Worm (Caenorhabditis elegans) whole organism, L4 larva: Measurements from ENCODE around the gene nspb-4.
"Not testable (repeated sequence)": the region's sequence is repeated elsewhere in the genome, so short reads cannot be mapped to it uniquely, and the experiment has no call there.

Experiments used
- F49E8.2 ChIP-seq: sonication (generic microtip); optimal IDR thresholded peaks from 2 replicates; lab custom pipeline; 2016; ENCODE audit warnings: missing compliant biosample characterization, mild to moderate bottlenecking, missing genetic modification characterization, borderline replicate concordance
- Y48G9A.11 ChIP-seq: fragments of 200-800 bp; sonication (Bioruptor generic); IDR thresholded peaks from 2 replicates; pipeline ENCODE4 v1.3.6; 2022; ENCODE audit warnings: missing genetic modification reagents, missing genetic modification characterization, missing compliant biosample characterization
- ZK546.5 ChIP-seq, 2 experiments: sonication (generic microtip); optimal IDR thresholded peaks; 2 replicates each; lab custom pipeline; 2017; ENCODE audit warnings: missing biosample characterization in 2 of 2, missing genetic modification characterization in 2 of 2
- ama-1 ChIP-seq: fragments of 150-350 bp; optimal IDR thresholded peaks from 2 replicates; lab custom pipeline; 2014; ENCODE audit warnings: inconsistent platforms, mixed read lengths
- ceh-20 ChIP-seq: fragments of 200-800 bp; sonication (Bioruptor generic); IDR thresholded peaks from 2 replicates; pipeline ENCODE4 v1.3.6; 2022; ENCODE audit warnings: missing genetic modification reagents, missing genetic modification characterization, missing compliant biosample characterization
- ceh-32 ChIP-seq: sonication (generic microtip); optimal IDR thresholded peaks from 2 replicates; lab custom pipeline; 2016; ENCODE audit warnings: mild to moderate bottlenecking, missing genetic modification characterization, missing compliant biosample characterization; ENCODE audit not compliant: poor library complexity
- daf-16 ChIP-seq, 3 experiments: sonication (generic microtip); optimal IDR thresholded peaks; 2 replicates each; lab custom pipeline; 2016 to 2017; ENCODE audit warnings: missing genetic modification characterization in 3 of 3, missing genetic modification reagents in 3 of 3, mild to moderate bottlenecking in 2 of 3, missing compliant biosample characterization in 2 of 3, missing biosample characterization in 1 of 3, moderate library complexity in 1 of 3
- daf-8 ChIP-seq: fragments of 200-800 bp; sonication (Bioruptor generic); IDR thresholded peaks from 2 replicates; pipeline ENCODE4 v1.3.6; 2022; ENCODE audit warnings: missing genetic modification characterization, missing compliant biosample characterization
- dmd-6 ChIP-seq: fragments of 200-800 bp; sonication (Bioruptor generic); IDR thresholded peaks from 2 replicates; pipeline ENCODE4 v1.3.6; 2022; ENCODE audit warnings: missing genetic modification reagents, missing genetic modification characterization, missing compliant biosample characterization
- dmd-8 ChIP-seq: fragments of 200-800 bp; sonication (Bioruptor generic); IDR thresholded peaks from 2 replicates; pipeline ENCODE4 v1.3.6; 2022; ENCODE audit warnings: missing genetic modification characterization, missing compliant biosample characterization
- dpl-1 ChIP-seq: fragments of 150-350 bp; optimal IDR thresholded peaks from 2 replicates; lab custom pipeline; 2014; ENCODE audit warnings: missing biosample characterization, missing genetic modification reagents, missing genetic modification characterization
- fos-1 ChIP-seq: fragments of 150-350 bp; optimal IDR thresholded peaks from 2 replicates; lab custom pipeline; 2014; ENCODE audit warnings: missing biosample characterization, missing genetic modification characterization
- hlh-30 ChIP-seq: sonication (generic microtip); optimal IDR thresholded peaks from 2 replicates; lab custom pipeline; 2017; ENCODE audit warnings: antibody characterized with exemption, mild to moderate bottlenecking, missing genetic modification characterization, missing compliant biosample characterization; ENCODE audit not compliant: insufficient read depth
- lin-38 ChIP-seq: fragments of 200-800 bp; sonication (Bioruptor generic); IDR thresholded peaks from 2 replicates; pipeline ENCODE4 v1.3.6; 2022; ENCODE audit warnings: missing genetic modification reagents, missing genetic modification characterization, missing compliant biosample characterization
- lin-39 ChIP-seq: fragments of 150-350 bp; optimal IDR thresholded peaks from 2 replicates; lab custom pipeline; 2014; ENCODE audit warnings: missing biosample characterization, missing genetic modification reagents, missing genetic modification characterization
- lsy-2 ChIP-seq, 2 experiments: fragments of 150-350 bp in 1 of 2; sonication (generic microtip) in 1 of 2; optimal IDR thresholded peaks; 2 replicates each; lab custom pipeline; 2014 to 2017; ENCODE audit warnings: missing biosample characterization in 2 of 2, missing genetic modification characterization in 2 of 2
- mxl-2 ChIP-seq: fragments of 200-800 bp; sonication (Bioruptor generic); conservative IDR thresholded peaks from 2 replicates; pipeline ENCODE4 v1.3.6; 2022; ENCODE audit warnings: missing genetic modification reagents, missing genetic modification characterization, missing compliant biosample characterization
- nhr-10 ChIP-seq: fragments of 150-350 bp; optimal IDR thresholded peaks from 2 replicates; lab custom pipeline; 2014; ENCODE audit warnings: missing biosample characterization, missing genetic modification characterization
- nhr-237 ChIP-seq: sonication (generic microtip); optimal IDR thresholded peaks from 2 replicates; lab custom pipeline; 2017; ENCODE audit warnings: missing biosample characterization, missing genetic modification characterization
- nhr-28 ChIP-seq: fragments of 150-350 bp; optimal IDR thresholded peaks from 2 replicates; lab custom pipeline; 2014; ENCODE audit warnings: missing biosample characterization, missing genetic modification characterization
- nhr-42 ChIP-seq: fragments of 200-800 bp; sonication (Bioruptor generic); IDR thresholded peaks from 2 replicates; pipeline ENCODE4 v1.3.6; 2022; ENCODE audit warnings: missing genetic modification characterization, missing compliant biosample characterization
- nhr-6 ChIP-seq: fragments of 150-350 bp; optimal IDR thresholded peaks from 2 replicates; lab custom pipeline; 2014; ENCODE audit warnings: missing biosample characterization, missing genetic modification characterization
- nhr-76 ChIP-seq: fragments of 150-350 bp; optimal IDR thresholded peaks from 2 replicates; lab custom pipeline; 2014; ENCODE audit warnings: missing biosample characterization, missing genetic modification characterization
- php-3 ChIP-seq: fragments of 200-800 bp; sonication (Bioruptor generic); IDR thresholded peaks from 2 replicates; pipeline ENCODE4 v1.3.6; 2022; ENCODE audit warnings: missing genetic modification reagents, missing genetic modification characterization, missing compliant biosample characterization
- pqm-1 ChIP-seq: sonication (generic microtip); optimal IDR thresholded peaks from 2 replicates; lab custom pipeline; 2017; ENCODE audit warnings: missing biosample characterization, missing genetic modification characterization
- saeg-2 ChIP-seq: fragments of 200-800 bp; sonication (Bioruptor generic); IDR thresholded peaks from 2 replicates; pipeline ENCODE4 v1.3.6; 2022; ENCODE audit warnings: missing genetic modification reagents, missing genetic modification characterization, missing compliant biosample characterization
- snpc-1.2 ChIP-seq: fragments of 200-800 bp; sonication (Bioruptor generic); IDR thresholded peaks from 2 replicates; pipeline ENCODE4 v1.3.6; 2022; ENCODE audit warnings: missing genetic modification reagents, missing genetic modification characterization, missing compliant biosample characterization
- snpc-4 ChIP-seq: fragments of 150-350 bp; optimal IDR thresholded peaks from 2 replicates; lab custom pipeline; 2014; ENCODE audit warnings: missing biosample characterization, missing genetic modification characterization
- spr-1 ChIP-seq: sonication (generic microtip); optimal IDR thresholded peaks from 2 replicates; lab custom pipeline; 2016; ENCODE audit warnings: mild to moderate bottlenecking, missing genetic modification characterization, missing compliant biosample characterization
- unc-130 ChIP-seq: sonication (generic microtip); optimal IDR thresholded peaks from 2 replicates; lab custom pipeline; 2016; ENCODE audit warnings: missing genetic modification reagents, missing genetic modification characterization, missing compliant biosample characterization
- vab-7 ChIP-seq: fragments of 200-800 bp; sonication (Bioruptor generic); IDR thresholded peaks from 2 replicates; pipeline ENCODE4 v1.3.6; 2022; ENCODE audit warnings: missing genetic modification reagents, missing genetic modification characterization, missing compliant biosample characterization
- zfp-2 ChIP-seq: sonication (generic microtip); optimal IDR thresholded peaks from 2 replicates; lab custom pipeline; 2016; ENCODE audit warnings: mild to moderate bottlenecking, missing genetic modification characterization, missing compliant biosample characterization

Gene nspb-4

DNA sequence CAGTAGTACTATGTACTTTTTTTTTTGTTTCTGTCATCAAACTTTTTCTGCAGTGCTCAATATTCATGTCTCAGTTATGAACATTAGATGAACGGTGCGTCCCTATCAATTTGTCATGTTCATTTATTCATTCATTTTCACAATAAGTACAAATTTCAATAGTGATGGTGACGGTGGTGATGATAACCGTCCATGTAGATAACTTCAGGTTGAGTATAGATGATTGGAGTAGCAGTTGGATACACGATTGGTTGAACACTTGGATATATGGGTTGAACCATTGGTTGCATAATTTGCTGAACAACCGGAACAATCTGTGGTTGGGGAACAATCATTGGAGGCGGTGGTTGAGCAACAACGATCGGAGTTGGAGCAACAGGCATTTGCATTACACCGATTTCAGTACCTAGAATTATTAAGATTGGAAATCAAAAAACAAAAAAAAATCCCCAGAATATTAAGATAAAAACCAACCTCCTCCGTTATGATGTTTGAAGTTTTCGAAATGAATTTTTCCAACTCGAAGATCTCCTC lies 9.9 kb upstream of the nspb-4 start:
- TF ChIP-seq ama-1 (lab: Kevin White, UChicago) (no peak), spr-1 (no peak), nhr-76 (no peak), dpl-1 (GFP tag; lab: Kevin White, UChicago) (no peak), lsy-2 (tag; optimal IDR thresholded peaks at IDR 0.05; lab: Kevin White, UChicago) (no peak), zfp-2 (no peak), unc-130 (no peak), saeg-2 (GFP tag; lab: Robert Waterston, UW) (no peak), vab-7 (no peak), hlh-30 (tag; lab: Kevin White, UChicago) (no peak), mxl-2 (no peak), snpc-1.2 (GFP tag; lab: Robert Waterston, UW) (peak; percentile 51; the same call in 1 of the 2 replicates), lin-38 (GFP tag; lab: Robert Waterston, UW) (0 out of 2 replicates have a peak, but pooled peaks have one; percentile 14), Y48G9A.11 (GFP tag; lab: Robert Waterston, UW) (no peak)

DNA sequence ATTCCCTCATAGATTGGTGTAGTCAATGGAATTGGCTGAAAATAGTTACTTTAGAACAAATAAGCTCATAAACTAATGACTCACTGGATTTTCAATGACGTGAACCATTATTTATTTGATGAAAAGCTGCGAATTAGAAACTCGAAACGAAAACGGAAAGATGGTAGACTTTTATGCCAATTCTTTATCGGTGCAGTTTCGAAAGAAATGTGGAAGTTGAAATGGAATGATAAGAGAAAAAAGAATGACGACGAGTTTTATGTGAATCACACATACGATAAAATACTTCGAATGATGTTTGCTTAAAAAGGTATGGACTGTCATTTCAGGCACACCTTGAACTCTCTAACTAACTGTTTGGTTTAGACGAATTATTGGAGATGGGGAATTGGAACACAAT lies 8.0 kb upstream of the nspb-4 start, which contains the start of the genes lec-11 and irld-7:
Gene lec-11 (minus strand): TSS at position 126 of the 400 bp plus-strand sequence.
Gene irld-7 (plus strand): TSS at position 332 of the 400 bp plus-strand sequence.
- TF ChIP-seq pqm-1 (tag; lab: Kevin White, UChicago), result peak; percentile 80
- no peak for TF ChIP-seq snpc-4 (tag; lab: Kevin White, UChicago)
- no peak for TF ChIP-seq lin-39 (tag; lab: Kevin White, UChicago)
- TF ChIP-seq nhr-28 (tag; lab: Kevin White, UChicago), result peak; percentile 50
- peak; percentile 73 for TF ChIP-seq dmd-6 (GFP tag; lab: Robert Waterston, UW)
- TF ChIP-seq F49E8.2 (tag; lab: Kevin White, UChicago), result no peak
- TF ChIP-seq fos-1 (tag; lab: Kevin White, UChicago), result no peak
- no peak for TF ChIP-seq nhr-6
- no peak for TF ChIP-seq daf-16 (GFP tag; optimal IDR thresholded peaks at IDR 0.05; lab: Kevin White, UChicago)
- peak; percentile 33 for TF ChIP-seq daf-16 (tag; optimal IDR thresholded peaks at IDR 0.05; lab: Kevin White, UChicago)
- no peak for TF ChIP-seq ceh-20 (GFP tag; lab: Robert Waterston, UW)
- TF ChIP-seq php-3 (GFP tag; lab: Robert Waterston, UW), result peak; percentile 65
- TF ChIP-seq ceh-32 (tag; lab: Kevin White, UChicago), result no peak
- TF ChIP-seq nhr-42, result no peak

DNA sequence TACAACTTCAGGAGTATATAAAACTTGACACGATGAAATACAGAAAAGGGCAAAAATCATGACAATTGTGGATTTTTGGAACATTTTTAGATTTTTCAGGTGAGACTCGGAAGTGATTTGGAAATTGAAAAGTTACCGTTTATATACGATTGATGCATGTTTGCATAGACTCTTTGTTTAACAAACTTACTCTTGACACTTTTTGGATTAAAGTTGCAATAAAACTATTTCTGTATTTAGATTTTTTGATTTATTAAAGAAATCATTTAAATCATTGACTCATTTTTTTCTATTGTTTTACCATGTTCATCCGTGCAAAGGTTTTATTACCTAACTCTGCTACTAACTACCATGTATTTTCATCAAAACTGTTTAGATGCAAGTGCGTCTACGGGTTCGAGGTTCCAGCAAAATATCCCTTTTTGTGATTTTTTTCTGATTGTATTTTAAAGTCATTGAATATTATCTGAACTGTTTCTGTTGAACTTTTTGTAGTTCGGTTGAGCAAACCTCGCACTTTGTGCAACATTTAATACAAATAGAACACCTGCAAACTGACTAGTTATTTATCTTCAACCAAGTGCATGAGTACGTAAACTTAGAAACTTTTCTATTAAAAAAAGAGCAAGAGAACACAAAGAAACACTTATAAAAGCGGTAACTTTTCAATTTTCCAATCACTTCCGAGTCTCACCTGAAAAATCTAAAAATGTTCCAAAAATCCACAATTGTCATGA lies 6.8 kb upstream of the nspb-4 start, which contains the start of the genes nspb-1 and nspb-2:
Gene nspb-1 (minus strand): TSS at position 101 of the 737 bp plus-strand sequence.
Gene nspb-2 (plus strand): TSS at position 687 of the 737 bp plus-strand sequence.
- TF ChIP-seq daf-8 (GFP tag; lab: Robert Waterston, UW); nhr-237 (tag; lab: Kevin White, UChicago); ZK546.5 (tag; optimal IDR thresholded peaks at IDR 0.05; lab: Kevin White, UChicago): not testable (repeated sequence)

DNA sequence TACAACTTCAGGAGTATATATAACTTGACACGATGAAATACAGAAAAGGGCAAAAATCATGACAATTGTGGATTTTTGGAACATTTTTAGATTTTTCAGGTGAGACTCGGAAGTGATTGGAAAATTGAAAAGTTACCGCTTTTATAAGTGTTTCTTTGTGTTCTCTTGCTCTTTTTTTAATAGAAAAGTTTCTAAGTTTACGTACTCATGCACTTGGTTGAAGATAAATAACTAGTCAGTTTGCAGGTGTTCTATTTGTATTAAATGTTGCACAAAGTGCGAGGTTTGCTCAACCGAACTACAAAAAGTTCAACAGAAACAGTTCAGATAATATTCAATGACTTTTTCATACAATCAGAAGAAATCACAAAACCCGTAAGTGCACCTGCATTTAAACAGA lies 3.1 kb upstream of the nspb-4 start, which contains the start of gene nspb-3:
Gene nspb-3 (minus strand): TSS at position 101 of the 400 bp plus-strand sequence.
- not testable (repeated sequence) for TF ChIP-seq nhr-42; dmd-8 (GFP tag; lab: Robert Waterston, UW); nhr-10 (tag; lab: Kevin White, UChicago)
- TF ChIP-seq, all 104 proteins: peak for 0; not testable (repeated sequence) for 104
